Worm (Caenorhabditis elegans) whole organism, young adult: ENCODE results near the gene Y58A7A.5.

Experiments used
- B0019.2 ChIP-seq: fragments of 200-800 bp; sonication (Bioruptor generic); conservative IDR thresholded peaks from 2 replicates; pipeline ENCODE4 v1.3.6; 2022; ENCODE audit warnings: missing genetic modification reagents, missing genetic modification characterization, missing compliant biosample characterization
- B0261.1 ChIP-seq: sonication (generic microtip); optimal IDR thresholded peaks from 2 replicates; lab custom pipeline; 2016; ENCODE audit warnings: mild to moderate bottlenecking, missing genetic modification characterization, moderate library complexity, missing compliant biosample characterization
- F23B12.7 ChIP-seq: sonication (generic microtip); optimal IDR thresholded peaks from 2 replicates; lab custom pipeline; 2017; ENCODE audit warnings: missing genetic modification characterization, mild to moderate bottlenecking, missing compliant biosample characterization, antibody characterized with exemption, moderate library complexity; ENCODE audit not compliant: insufficient read depth
- F39B2.1 ChIP-seq: fragments of 200-800 bp; sonication (Bioruptor generic); IDR thresholded peaks from 2 replicates; pipeline ENCODE4 v1.3.6; 2022; ENCODE audit warnings: missing genetic modification reagents, missing genetic modification characterization, missing compliant biosample characterization
- T07F8.4 ChIP-seq: sonication (generic microtip); optimal IDR thresholded peaks from 2 replicates; lab custom pipeline; 2016; ENCODE audit warnings: mild to moderate bottlenecking, missing genetic modification characterization, moderate library complexity, missing compliant biosample characterization
- Y53F4B.3 ChIP-seq: fragments of 200-800 bp; sonication (Bioruptor generic); IDR thresholded peaks from 2 replicates; pipeline ENCODE4 v1.3.6; 2022; ENCODE audit warnings: missing genetic modification reagents, missing genetic modification characterization, missing compliant biosample characterization
- ZK185.1 ChIP-seq: sonication (generic microtip); optimal IDR thresholded peaks from 2 replicates; lab custom pipeline; 2016; ENCODE audit warnings: mild to moderate bottlenecking, missing genetic modification characterization, missing compliant biosample characterization; ENCODE audit not compliant: poor library complexity, severe bottlenecking
- ama-1 ChIP-seq, 3 experiments: fragments of 150-350 bp in 1 of 3; sonication (generic microtip) in 2 of 3; optimal IDR thresholded peaks; 2 replicates each; lab custom pipeline; 2014 to 2018; ENCODE audit warnings: missing biosample characterization in 2 of 3, missing genetic modification characterization in 2 of 3, missing genetic modification reagents in 2 of 3
- attf-3 ChIP-seq: fragments of 200-800 bp; sonication (Bioruptor generic); conservative IDR thresholded peaks from 2 replicates; pipeline ENCODE4 v1.3.6; 2022; ENCODE audit warnings: missing genetic modification reagents, missing genetic modification characterization, missing compliant biosample characterization
- attf-6 ChIP-seq: fragments of 200-800 bp; sonication (Bioruptor generic); IDR thresholded peaks from 2 replicates; pipeline ENCODE4 v1.3.6; 2022; ENCODE audit warnings: missing genetic modification reagents, missing genetic modification characterization, missing compliant biosample characterization
- bed-2 ChIP-seq: fragments of 200-800 bp; sonication (Bioruptor generic); IDR thresholded peaks from 2 replicates; pipeline ENCODE4 v1.3.6; 2022; ENCODE audit warnings: missing genetic modification reagents, missing genetic modification characterization, missing compliant biosample characterization
- ccch-3 ChIP-seq: fragments of 200-800 bp; sonication (Bioruptor generic); optimal IDR thresholded peaks from 2 replicates; lab custom pipeline; 2018; ENCODE audit warnings: mild to moderate bottlenecking, missing genetic modification characterization, missing compliant biosample characterization
- cebp-2 ChIP-seq: fragments of 200-800 bp; sonication (Bioruptor generic); IDR thresholded peaks from 2 replicates; pipeline ENCODE4 v1.3.6; 2022; ENCODE audit warnings: missing genetic modification characterization, missing compliant biosample characterization
- ceh-40 ChIP-seq: fragments of 200-800 bp; sonication (Bioruptor generic); IDR thresholded peaks from 2 replicates; pipeline ENCODE4 v1.3.6; 2022; ENCODE audit warnings: missing genetic modification characterization, missing compliant biosample characterization
- chd-7 ChIP-seq: sonication (generic microtip); optimal IDR thresholded peaks from 2 replicates; lab custom pipeline; 2016; ENCODE audit warnings: mild to moderate bottlenecking, missing genetic modification characterization, moderate library complexity, missing compliant biosample characterization
- die-1 ChIP-seq: sonication (generic microtip); optimal IDR thresholded peaks from 2 replicates; lab custom pipeline; 2016; ENCODE audit warnings: missing genotype, mild to moderate bottlenecking, missing genetic modification characterization, missing compliant biosample characterization
- dpff-1 ChIP-seq: sonication (generic microtip); optimal IDR thresholded peaks from 2 replicates; lab custom pipeline; 2017; ENCODE audit warnings: mild to moderate bottlenecking, missing genetic modification characterization, missing compliant biosample characterization
- egrh-3 ChIP-seq: fragments of 200-800 bp; sonication (Bioruptor generic); IDR thresholded peaks from 2 replicates; pipeline ENCODE4 v1.3.6; 2022; ENCODE audit warnings: missing genetic modification reagents, missing genetic modification characterization, missing compliant biosample characterization
- ets-4 ChIP-seq: fragments of 200-800 bp; sonication (Bioruptor generic); optimal IDR thresholded peaks from 2 replicates; lab custom pipeline; 2018; ENCODE audit warnings: mild to moderate bottlenecking, missing genetic modification characterization, missing compliant biosample characterization
- him-1 ChIP-seq: sonication (generic microtip); optimal IDR thresholded peaks from 2 replicates; lab custom pipeline; 2016; ENCODE audit warnings: missing genotype, missing genetic modification reagents, missing genetic modification characterization, missing compliant biosample characterization
- hmg-20 ChIP-seq: fragments of 200-800 bp; sonication (Bioruptor generic); IDR thresholded peaks from 2 replicates; pipeline ENCODE4 v1.3.6; 2022; ENCODE audit warnings: missing genetic modification reagents, missing genetic modification characterization, missing compliant biosample characterization
- let-526 ChIP-seq: fragments of 200-800 bp; sonication (Bioruptor generic); IDR thresholded peaks from 2 replicates; pipeline ENCODE4 v1.3.6; 2022; ENCODE audit warnings: missing genetic modification reagents, missing genetic modification characterization, missing compliant biosample characterization
- lin-26 ChIP-seq: fragments of 200-800 bp; sonication (Bioruptor generic); IDR thresholded peaks from 2 replicates; pipeline ENCODE4 v1.3.6; 2022; ENCODE audit warnings: missing genetic modification reagents, missing genetic modification characterization, missing compliant biosample characterization
- lin-35 ChIP-seq, 3 experiments: fragments of 150-350 bp in 2 of 3; sonication (generic microtip) in 1 of 3; optimal IDR thresholded peaks; 2 replicates each; lab custom pipeline; 2014 to 2018; ENCODE audit warnings: missing biosample characterization in 3 of 3, missing genetic modification characterization in 3 of 3, missing genetic modification reagents in 3 of 3
- lin-54 ChIP-seq: fragments of 200-800 bp; sonication (Bioruptor generic); optimal IDR thresholded peaks from 2 replicates; lab custom pipeline; 2018; ENCODE audit warnings: mild to moderate bottlenecking, missing genetic modification characterization, missing compliant biosample characterization
- lsl-1 ChIP-seq: fragments of 200-800 bp; sonication (Bioruptor generic); optimal IDR thresholded peaks from 2 replicates; lab custom pipeline; 2018; ENCODE audit warnings: mild to moderate bottlenecking, missing genetic modification characterization, moderate library complexity, missing compliant biosample characterization
- madf-3 ChIP-seq: fragments of 200-800 bp; sonication (Bioruptor generic); IDR thresholded peaks from 2 replicates; pipeline ENCODE4 v1.3.6; 2022; ENCODE audit warnings: missing genetic modification reagents, missing genetic modification characterization, missing compliant biosample characterization
- madf-6 ChIP-seq: fragments of 200-800 bp; sonication (Bioruptor generic); IDR thresholded peaks from 2 replicates; pipeline ENCODE4 v1.3.6; 2022; ENCODE audit warnings: missing genetic modification reagents, missing genetic modification characterization, missing compliant biosample characterization
- nfya-1 ChIP-seq: sonication (generic microtip); optimal IDR thresholded peaks from 2 replicates; lab custom pipeline; 2017; ENCODE audit warnings: antibody characterized with exemption, missing compliant biosample characterization, missing genetic modification characterization, borderline replicate concordance; ENCODE audit not compliant: insufficient read depth
- pbrm-1 ChIP-seq: fragments of 200-800 bp; sonication (Bioruptor generic); IDR thresholded peaks from 2 replicates; pipeline ENCODE4 v1.3.6; 2022; ENCODE audit warnings: missing genetic modification reagents, missing genetic modification characterization, missing compliant biosample characterization
- rec-8 ChIP-seq, 2 experiments: sonication (generic microtip); optimal IDR thresholded peaks; 2 replicates each; lab custom pipeline; 2016; ENCODE audit warnings: mild to moderate bottlenecking in 2 of 2, missing genetic modification characterization in 2 of 2, missing genetic modification reagents in 2 of 2, missing genotype in 2 of 2, missing biosample characterization in 1 of 2, missing compliant biosample characterization in 1 of 2, moderate library complexity in 1 of 2
- snpc-1.3 ChIP-seq: sonication (generic microtip); optimal IDR thresholded peaks from 2 replicates; lab custom pipeline; 2017; ENCODE audit warnings: missing genetic modification characterization, mild to moderate bottlenecking, missing compliant biosample characterization, antibody characterized with exemption, moderate library complexity, missing genotype, missing genetic modification reagents; ENCODE audit not compliant: insufficient read depth
- ztf-28 ChIP-seq: fragments of 200-800 bp; sonication (Bioruptor generic); IDR thresholded peaks from 2 replicates; pipeline ENCODE4 v1.3.6; 2022; ENCODE audit warnings: missing genetic modification reagents, missing genetic modification characterization, missing compliant biosample characterization

Gene Y58A7A.5

ce11 chrV:5102017-5102416 is 15.2 kb upstream of the Y58A7A.5 start, which contains the start of gene srab-1:
srab-1 (minus strand) TSS chrV:5102117.
- TF ChIP-seq F23B12.7 (tag; lab: Kevin White, UChicago) (no peak), rec-8 (tag; optimal IDR thresholded peaks at IDR 0.05; lab: Kevin White, UChicago) (no peak), madf-3 (GFP tag; lab: Robert Waterston, UW) (no peak), ccch-3 (GFP tag; lab: Kevin White, UChicago) (no peak), ZK185.1 (tag; lab: Kevin White, UChicago) (no peak), attf-3 (no peak), dpff-1 (tag; lab: Kevin White, UChicago) (no peak), B0019.2 (GFP tag; lab: Robert Waterston, UW) (no peak), chd-7 (tag; lab: Kevin White, UChicago) (no peak), hmg-20 (GFP tag; lab: Robert Waterston, UW) (no peak), B0261.1 (tag; lab: Kevin White, UChicago) (no peak), ztf-28 (GFP tag; lab: Robert Waterston, UW) (no peak), madf-6 (GFP tag; lab: Robert Waterston, UW) (no peak), die-1 (tag; lab: Kevin White, UChicago) (no peak), lin-35 (GFP tag; optimal IDR thresholded peaks at IDR 0.05; lab: Kevin White, UChicago) (no peak)
- TF ChIP-seq, all 124 proteins: peak for 0

ce11 chrV:5098925-5099324 is 12.2 kb upstream of the Y58A7A.5 start, which contains the start of gene unc-46:
unc-46 (minus strand) TSS chrV:5099025.
- TF ChIP-seq ets-4 (GFP tag; lab: Kevin White, UChicago) (no peak), egrh-3 (no peak), ztf-28 (GFP tag; lab: Robert Waterston, UW) (no peak)

- no peak for TF ChIP-seq nfya-1 (tag; lab: Kevin White, UChicago)
- no peak for TF ChIP-seq snpc-1.3
- no peak for TF ChIP-seq T07F8.4 (tag; lab: Kevin White, UChicago)
- TF ChIP-seq attf-6 (GFP tag; lab: Robert Waterston, UW), result no peak
- no peak for TF ChIP-seq lin-26 (GFP tag; lab: Robert Waterston, UW)
- TF ChIP-seq pbrm-1 (GFP tag; lab: Robert Waterston, UW), result no peak
- no peak for TF ChIP-seq rec-8 (tag; optimal IDR thresholded peaks at IDR 0.05; lab: Kevin White, UChicago)
- no peak for TF ChIP-seq ccch-3 (GFP tag; lab: Kevin White, UChicago)
- no peak for TF ChIP-seq ceh-40
- no peak for TF ChIP-seq let-526 (GFP tag; lab: Robert Waterston, UW)
- TF ChIP-seq ama-1 (optimal IDR thresholded peaks at IDR 0.05; lab: Kevin White, UChicago), result no peak
- TF ChIP-seq ama-1 (GFP tag; optimal IDR thresholded peaks at IDR 0.05; lab: Kevin White, UChicago), result no peak
- no peak for TF ChIP-seq lin-54 (GFP tag; lab: Kevin White, UChicago)
These were observed 10.3 kb upstream of the Y58A7A.5 start, which contains the start of gene C04F5.2 for ce11 chrV:5097035-5097434. C04F5.2 (minus strand) TSS chrV:5097135.

- TF ChIP-seq bed-2 (GFP tag; lab: Robert Waterston, UW) (no peak), B0019.2 (GFP tag; lab: Robert Waterston, UW) (no peak), F39B2.1 (GFP tag; lab: Robert Waterston, UW) (no peak), Y53F4B.3 (GFP tag; lab: Robert Waterston, UW) (no peak), cebp-2 (GFP tag; lab: Robert Waterston, UW) (no peak), him-1 (no peak), lsl-1 (GFP tag; lab: Kevin White, UChicago) (no peak), madf-6 (GFP tag; lab: Robert Waterston, UW) (no peak)
These were observed 3.6 kb upstream of the Y58A7A.5 start for ce11 chrV:5090386-5090785.
